Fruit fly (Drosophila melanogaster) whole organism, prepupa: Measurements from ENCODE around the gene CheB38b.
A peak's percentile ranks its signal among the peaks of the same experiment; 100 is the strongest.

Source experiments
- Blimp-1 ChIP-seq: fragments of 200-800 bp; sonication (Bioruptor generic); optimal IDR thresholded peaks from 3 replicates; lab custom pipeline; 2017; ENCODE audit warnings: missing biosample characterization, missing genetic modification characterization, mild to moderate bottlenecking, moderate library complexity, missing genetic modification reagents
- CG10631 ChIP-seq: fragments of 200-800 bp; sonication (Bioruptor generic); optimal IDR thresholded peaks from 2 replicates; lab custom pipeline; 2016; ENCODE audit warnings: missing biosample characterization, missing genetic modification characterization
- CG10669 ChIP-seq: fragments of 200-800 bp; sonication (Bioruptor generic); optimal IDR thresholded peaks from 3 replicates; lab custom pipeline; 2018; ENCODE audit warnings: missing biosample characterization, mild to moderate bottlenecking, missing genetic modification characterization, moderate library complexity
- CG11294 ChIP-seq: fragments of 200-800 bp; sonication (Bioruptor generic); IDR thresholded peaks from 2 replicates; pipeline ENCODE4 v1.3.6; 2022; ENCODE audit warnings: missing biosample characterization, missing genetic modification characterization
- CG11762 ChIP-seq: fragments of 200-800 bp; sonication (Bioruptor generic); optimal IDR thresholded peaks from 3 replicates; lab custom pipeline; 2016; ENCODE audit warnings: missing biosample characterization, missing genetic modification characterization; ENCODE audit not compliant: insufficient read depth
- CG11902 ChIP-seq: fragments of 200-800 bp; sonication (Bioruptor generic); optimal IDR thresholded peaks from 3 replicates; lab custom pipeline; 2016; ENCODE audit warnings: missing biosample characterization, missing genetic modification characterization
- CG15336 ChIP-seq: fragments of 200-800 bp; sonication (Bioruptor generic); IDR thresholded peaks from 2 replicates; pipeline ENCODE4 v1.3.6; 2022; ENCODE audit warnings: missing biosample characterization, missing genetic modification characterization
- CG1621 ChIP-seq: fragments of 200-800 bp; sonication (Bioruptor generic); optimal IDR thresholded peaks from 3 replicates; lab custom pipeline; 2018; ENCODE audit warnings: missing biosample characterization, mild to moderate bottlenecking, missing genetic modification characterization
- CG3032 ChIP-seq: fragments of 200-800 bp; optimal IDR thresholded peaks from 2 replicates; lab custom pipeline; 2019; ENCODE audit warnings: missing biosample characterization, mild to moderate bottlenecking, missing genetic modification characterization, moderate library complexity
- CG31627 ChIP-seq: fragments of 200-800 bp; sonication (Bioruptor generic); optimal IDR thresholded peaks from 3 replicates; lab custom pipeline; 2016; ENCODE audit warnings: missing biosample characterization, missing genetic modification characterization
- CG34406 ChIP-seq: fragments of 200-800 bp; sonication (Bioruptor generic); optimal IDR thresholded peaks from 3 replicates; lab custom pipeline; 2016; ENCODE audit warnings: missing biosample characterization, missing genetic modification characterization
- CG3919 ChIP-seq: fragments of 200-800 bp; sonication (Bioruptor generic); optimal IDR thresholded peaks from 3 replicates; lab custom pipeline; 2016; ENCODE audit warnings: missing biosample characterization, missing genetic modification characterization
- CG4318 ChIP-seq: fragments of 200-800 bp; sonication (Bioruptor generic); optimal IDR thresholded peaks from 3 replicates; lab custom pipeline; 2017; ENCODE audit warnings: missing biosample characterization, mild to moderate bottlenecking, missing genetic modification characterization
- CG6163 ChIP-seq: fragments of 200-800 bp; sonication (Bioruptor generic); IDR thresholded peaks from 3 replicates; pipeline ENCODE4 v1.3.6; 2022; ENCODE audit warnings: missing biosample characterization, missing genetic modification characterization
- CG6276 ChIP-seq: fragments of 200-800 bp; sonication (Bioruptor generic); optimal IDR thresholded peaks from 2 replicates; lab custom pipeline; 2017; ENCODE audit warnings: missing biosample characterization, mild to moderate bottlenecking, missing genetic modification characterization
- CG6792 ChIP-seq: fragments of 200-800 bp; sonication (Bioruptor generic); optimal IDR thresholded peaks from 3 replicates; lab custom pipeline; 2016; ENCODE audit warnings: missing biosample characterization, missing genetic modification characterization
- CG6854 ChIP-seq: fragments of 200-800 bp; sonication (Bioruptor generic); optimal IDR thresholded peaks from 2 replicates; lab custom pipeline; 2017; ENCODE audit warnings: missing biosample characterization, mild to moderate bottlenecking, missing genetic modification characterization
- CG7368 ChIP-seq: fragments of 200-800 bp; sonication (Bioruptor generic); optimal IDR thresholded peaks from 3 replicates; lab custom pipeline; 2016; ENCODE audit warnings: missing biosample characterization, missing genetic modification characterization
- CG8119 ChIP-seq: fragments of 200-800 bp; sonication (Bioruptor generic); IDR thresholded peaks from 3 replicates; pipeline ENCODE4 v1.3.6; 2022; ENCODE audit warnings: missing biosample characterization, missing genetic modification characterization
- CG8319 ChIP-seq: fragments of 200-800 bp; sonication (Bioruptor generic); optimal IDR thresholded peaks from 3 replicates; lab custom pipeline; 2016; ENCODE audit warnings: missing biosample characterization, missing genetic modification characterization
- CG8632 ChIP-seq: fragments of 200-800 bp; sonication (Bioruptor generic); optimal IDR thresholded peaks from 3 replicates; lab custom pipeline; 2016; ENCODE audit warnings: missing biosample characterization, missing genetic modification characterization
- CG9139 ChIP-seq: fragments of 200-800 bp; sonication (Bioruptor generic); optimal IDR thresholded peaks from 3 replicates; lab custom pipeline; 2017; ENCODE audit warnings: missing biosample characterization, mild to moderate bottlenecking, missing genetic modification characterization
- Eip75B ChIP-seq: fragments of 200-800 bp; sonication (Bioruptor generic); optimal IDR thresholded peaks from 3 replicates; lab custom pipeline; 2016; ENCODE audit warnings: missing biosample characterization, missing genetic modification characterization
- Eip78C ChIP-seq: fragments of 200-800 bp; sonication (Bioruptor generic); peaks from one replicate; lab custom pipeline; 2016; ENCODE audit warnings: missing biosample characterization, missing genetic modification characterization
- Eip93F ChIP-seq: fragments of 200-800 bp; sonication (Bioruptor generic); optimal IDR thresholded peaks from 2 replicates; lab custom pipeline; 2016; ENCODE audit warnings: missing biosample characterization, mild to moderate bottlenecking, missing genetic modification characterization
- Ets21C ChIP-seq: fragments of 200-800 bp; sonication (Bioruptor generic); optimal IDR thresholded peaks from 3 replicates; lab custom pipeline; 2016; ENCODE audit warnings: missing biosample characterization, missing genetic modification characterization
- Ets96B ChIP-seq: fragments of 200-800 bp; optimal IDR thresholded peaks from 2 replicates; lab custom pipeline; 2019; ENCODE audit warnings: missing biosample characterization, mild to moderate bottlenecking, missing genetic modification characterization, moderate library complexity
- Gug ChIP-seq: fragments of 200-800 bp; sonication (Bioruptor generic); IDR thresholded peaks from 2 replicates; pipeline ENCODE4 v1.3.6; 2022; ENCODE audit warnings: missing biosample characterization, missing genetic modification characterization
- Hr38 ChIP-seq: sonication (Bioruptor generic); optimal IDR thresholded peaks from 2 replicates; lab custom pipeline; 2016; ENCODE audit warnings: missing biosample characterization, missing genetic modification characterization
- Hr39 ChIP-seq: fragments of 200-800 bp; sonication (Bioruptor generic); optimal IDR thresholded peaks from 2 replicates; lab custom pipeline; 2016; ENCODE audit warnings: missing biosample characterization, missing genetic modification characterization
- Hr4 ChIP-seq: fragments of 200-800 bp; sonication (Bioruptor generic); optimal IDR thresholded peaks from 3 replicates; lab custom pipeline; 2016; ENCODE audit warnings: missing biosample characterization, missing genetic modification characterization
- Lpt ChIP-seq: fragments of 200-800 bp; sonication (Bioruptor generic); optimal IDR thresholded peaks from 3 replicates; lab custom pipeline; 2016; ENCODE audit warnings: missing biosample characterization, missing genetic modification characterization
- Met ChIP-seq: fragments of 200-800 bp; sonication (Bioruptor generic); optimal IDR thresholded peaks from 3 replicates; lab custom pipeline; 2016; ENCODE audit warnings: missing biosample characterization, missing genetic modification characterization
- OdsH ChIP-seq: fragments of 200-800 bp; sonication (Bioruptor generic); optimal IDR thresholded peaks from 3 replicates; lab custom pipeline; 2016; ENCODE audit warnings: missing biosample characterization, missing genetic modification characterization
- Smox ChIP-seq: fragments of 200-800 bp; sonication (Bioruptor generic); optimal IDR thresholded peaks from 3 replicates; lab custom pipeline; 2016; ENCODE audit warnings: missing biosample characterization, missing genetic modification characterization
- Sox14 ChIP-seq: fragments of 200-800 bp; sonication (Bioruptor generic); optimal IDR thresholded peaks from 3 replicates; lab custom pipeline; 2016; ENCODE audit warnings: missing biosample characterization, missing genetic modification characterization
- achi ChIP-seq: fragments of 200-800 bp; sonication (Bioruptor generic); optimal IDR thresholded peaks from 3 replicates; lab custom pipeline; 2016; ENCODE audit warnings: missing biosample characterization, missing genetic modification characterization
- acj6 ChIP-seq: fragments of 200-800 bp; sonication (Bioruptor generic); optimal IDR thresholded peaks from 3 replicates; lab custom pipeline; 2016; ENCODE audit warnings: missing biosample characterization, missing genetic modification characterization
- cyc ChIP-seq: fragments of 200-800 bp; sonication (Bioruptor generic); optimal IDR thresholded peaks from 3 replicates; lab custom pipeline; 2016; ENCODE audit warnings: missing biosample characterization, missing genetic modification characterization
- dac ChIP-seq: fragments of 200-800 bp; sonication (Bioruptor generic); optimal IDR thresholded peaks from 2 replicates; lab custom pipeline; 2017; ENCODE audit warnings: missing biosample characterization, mild to moderate bottlenecking, missing genetic modification characterization
- dsx ChIP-seq: fragments of 200-800 bp; optimal IDR thresholded peaks from 3 replicates; lab custom pipeline; 2019; ENCODE audit warnings: missing biosample characterization, mild to moderate bottlenecking, missing genetic modification characterization, moderate library complexity; ENCODE audit not compliant: poor library complexity, severe bottlenecking
- fd59A ChIP-seq: fragments of 200-800 bp; sonication (Bioruptor generic); optimal IDR thresholded peaks from 2 replicates; lab custom pipeline; 2017; ENCODE audit warnings: missing biosample characterization, mild to moderate bottlenecking, missing genetic modification characterization, missing genetic modification reagents
- fd85E ChIP-seq: fragments of 200-800 bp; sonication (Bioruptor generic); optimal IDR thresholded peaks from 3 replicates; lab custom pipeline; 2016; ENCODE audit warnings: missing biosample characterization, missing genetic modification characterization
- lz ChIP-seq: fragments of 200-800 bp; sonication (Bioruptor generic); optimal IDR thresholded peaks from 3 replicates; lab custom pipeline; 2016; ENCODE audit warnings: missing biosample characterization, missing genetic modification characterization
- pdm3 ChIP-seq: fragments of 200-800 bp; sonication (Bioruptor generic); optimal IDR thresholded peaks from 3 replicates; lab custom pipeline; 2016; ENCODE audit warnings: missing biosample characterization, missing genetic modification characterization
- salr ChIP-seq, 2 experiments: fragments of 200-800 bp; sonication (Bioruptor generic); optimal IDR thresholded peaks; 3 replicates each; lab custom pipeline; 2016 to 2018; ENCODE audit warnings: missing biosample characterization in 2 of 2, missing genetic modification characterization in 2 of 2, mild to moderate bottlenecking in 1 of 2
- spab ChIP-seq: fragments of 200-800 bp; sonication (Bioruptor generic); optimal IDR thresholded peaks from 2 replicates; lab custom pipeline; 2017; ENCODE audit warnings: missing biosample characterization, mild to moderate bottlenecking, missing genetic modification characterization, missing genetic modification reagents
- ss ChIP-seq, 2 experiments: fragments of 200-800 bp; sonication (Bioruptor generic); optimal IDR thresholded peaks; 2 replicates in 1 of 2; 3 replicates in 1 of 2; lab custom pipeline; 2017 to 2018; ENCODE audit warnings: mild to moderate bottlenecking in 2 of 2, missing biosample characterization in 2 of 2, missing genetic modification characterization in 2 of 2, moderate library complexity in 1 of 2
- svp ChIP-seq: fragments of 200-800 bp; sonication (Bioruptor generic); peaks from one replicate; lab custom pipeline; 2016; ENCODE audit warnings: missing biosample characterization, missing genetic modification characterization
- topi ChIP-seq: fragments of 200-800 bp; sonication (Bioruptor generic); optimal IDR thresholded peaks from 3 replicates; lab custom pipeline; 2016; ENCODE audit warnings: missing biosample characterization, missing genetic modification characterization
- vri ChIP-seq: fragments of 200-800 bp; sonication (Bioruptor generic); optimal IDR thresholded peaks from 3 replicates; lab custom pipeline; 2016; ENCODE audit warnings: missing biosample characterization, mild to moderate bottlenecking, missing genetic modification characterization

CheB38b gene

DNA sequence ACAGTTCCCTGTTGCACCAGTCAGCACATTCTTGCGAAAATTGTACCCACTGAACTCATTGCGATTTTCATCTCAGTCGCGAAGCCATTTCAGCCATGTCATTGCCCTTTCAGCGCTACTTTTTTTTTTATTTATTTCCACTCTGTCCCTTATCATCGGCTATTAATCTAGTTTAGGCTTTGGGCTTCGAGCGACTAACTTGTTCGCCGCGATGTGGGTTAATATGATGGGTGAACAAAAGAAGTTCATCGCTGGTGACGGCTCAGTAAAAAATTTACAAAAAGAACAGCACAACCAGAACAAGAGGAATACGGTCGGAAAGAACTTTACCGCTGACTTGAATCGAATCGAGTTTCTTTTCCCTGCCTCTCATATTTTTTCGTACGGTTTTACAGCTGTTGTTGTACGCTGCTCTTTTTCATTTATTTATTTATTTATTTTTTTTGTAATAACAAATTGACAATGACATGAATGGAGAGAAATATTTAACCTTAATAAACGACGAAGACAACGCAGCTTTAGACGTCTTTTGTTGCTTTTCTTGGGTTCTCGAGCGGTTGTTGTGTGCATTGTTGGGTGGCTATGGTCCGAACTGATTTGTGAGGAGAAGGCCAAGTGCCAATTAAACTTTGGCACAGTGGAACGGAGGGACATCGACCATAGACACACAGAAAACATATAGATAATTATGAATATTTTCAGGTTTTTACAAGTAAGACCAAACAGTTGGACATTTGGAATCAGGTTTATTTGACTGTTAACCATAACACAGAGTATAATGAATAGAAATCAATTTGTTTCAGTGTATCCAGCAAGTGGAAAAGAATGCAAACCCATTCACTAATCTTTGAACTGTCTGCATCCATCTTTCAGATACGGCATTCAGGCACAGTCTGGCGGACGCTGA, 4.5 kb downstream of the CheB38b start:
- TF ChIP-seq Eip78C (peak; percentile 85), CG8119 (GFP tag; lab: Robert Waterston, UW) (no peak), salr (GFP tag; optimal IDR thresholded peaks at IDR 0.05; lab: Kevin White, UChicago) (no peak), CG6163 (peak; percentile 61; the same call in 2 of the 3 replicates), Sox14 (GFP tag; lab: Kevin White, UChicago) (no peak), OdsH (GFP tag; lab: Kevin White, UChicago) (peak; percentile 2), vri (GFP tag; lab: Kevin White, UChicago) (no peak), dac (GFP tag; lab: Kevin White, UChicago) (no peak), CG3032 (peak; percentile 52), Met (GFP tag; lab: Kevin White, UChicago) (no peak), CG34406 (GFP tag; lab: Kevin White, UChicago) (peak; percentile 9), lz (GFP tag; lab: Kevin White, UChicago) (peak; percentile 7), Blimp-1 (GFP tag; lab: Kevin White, UChicago) (no peak), CG1621 (tag; lab: Kevin White, UChicago) (no peak), CG6276 (GFP tag; lab: Kevin White, UChicago) (no peak), CG6854 (GFP tag; lab: Kevin White, UChicago) (no peak), Lpt (no peak), dsx (GFP tag; lab: Kevin White, UChicago) (peak; percentile 51), Gug (GFP tag; lab: Robert Waterston, UW) (no peak), acj6 (GFP tag; lab: Kevin White, UChicago) (peak; percentile 4), CG10669 (GFP tag; lab: Kevin White, UChicago) (peak; percentile 45), svp (peak; percentile 67), topi (no peak), CG11762 (GFP tag; lab: Kevin White, UChicago) (no peak), Hr38 (GFP tag; lab: Kevin White, UChicago) (no peak), CG31627 (GFP tag; lab: Kevin White, UChicago) (no peak), CG8632 (GFP tag; lab: Kevin White, UChicago) (no peak), CG15336 (GFP tag; lab: Robert Waterston, UW) (peak; percentile 10; the same call in 1 of the 2 replicates), CG8319 (GFP tag; lab: Kevin White, UChicago) (no peak), fd85E (GFP tag; lab: Kevin White, UChicago) (no peak), CG11902 (GFP tag; lab: Kevin White, UChicago) (no peak), CG4318 (no peak), Eip93F (GFP tag; lab: Kevin White, UChicago) (peak; percentile 31), Hr4 (GFP tag; lab: Kevin White, UChicago) (no peak), CG10631 (GFP tag; lab: Kevin White, UChicago) (peak; percentile 1), pdm3 (no peak), ss (GFP tag; optimal IDR thresholded peaks at IDR 0.05; lab: Kevin White, UChicago) (peak; percentile 65 to 80), spab (GFP tag; lab: Kevin White, UChicago) (peak; percentile 7), achi (peak; percentile 35), Smox (no peak), CG9139 (GFP tag; lab: Kevin White, UChicago) (peak; percentile 78), cyc (GFP tag; lab: Kevin White, UChicago) (no peak), CG11294 (GFP tag; lab: Robert Waterston, UW) (no peak), CG7368 (GFP tag; lab: Kevin White, UChicago) (no peak), Eip75B (GFP tag; lab: Kevin White, UChicago) (peak; percentile 17), fd59A (GFP tag; lab: Kevin White, UChicago) (peak; percentile 30), CG6792 (no peak), Hr39 (GFP tag; lab: Kevin White, UChicago) (no peak), Ets96B (tag; lab: Kevin White, UChicago) (peak; percentile 44), Ets21C (no peak), CG3919 (GFP tag; lab: Kevin White, UChicago) (peak; percentile 28)
